Worm (Caenorhabditis elegans) whole organism, L1 larva: ENCODE results near the gene gur-5.

ENCODE experiments used
- F16B12.6 ChIP-seq: fragments of 150-350 bp; optimal IDR thresholded peaks from 2 replicates; lab custom pipeline; 2014; ENCODE audit warnings: missing biosample characterization, missing genetic modification characterization
- Y116A8C.19 ChIP-seq: sonication (generic microtip); optimal IDR thresholded peaks from 2 replicates; lab custom pipeline; 2016; ENCODE audit warnings: missing compliant biosample characterization, missing genetic modification characterization, borderline replicate concordance
- aha-1 ChIP-seq: fragments of 150-350 bp; optimal IDR thresholded peaks from 2 replicates; lab custom pipeline; 2014; ENCODE audit warnings: missing biosample characterization, missing genetic modification characterization
- blmp-1 ChIP-seq: fragments of 150-350 bp; optimal IDR thresholded peaks from 2 replicates; lab custom pipeline; 2014; ENCODE audit warnings: missing biosample characterization, missing genetic modification characterization
- ceh-63 ChIP-seq: fragments of 200-800 bp; sonication (Bioruptor generic); optimal IDR thresholded peaks from 2 replicates; lab custom pipeline; 2018; ENCODE audit warnings: mild to moderate bottlenecking, missing genetic modification characterization, missing compliant biosample characterization
- ceh-8 ChIP-seq: fragments of 200-800 bp; sonication (Bioruptor generic); optimal IDR thresholded peaks from 2 replicates; lab custom pipeline; 2018; ENCODE audit warnings: mild to moderate bottlenecking, missing genetic modification characterization, moderate library complexity, missing compliant biosample characterization
- ceh-82 ChIP-seq, 3 experiments: fragments of 150-350 bp in 1 of 3; sonication (generic microtip) in 2 of 3; optimal IDR thresholded peaks; 2 replicates each; lab custom pipeline; 2014 to 2017; ENCODE audit warnings: missing biosample characterization in 3 of 3, missing genetic modification characterization in 3 of 3
- dpl-1 ChIP-seq, 3 experiments: fragments of 150-350 bp in 2 of 3; sonication (generic microtip) in 1 of 3; optimal IDR thresholded peaks; 2 replicates each; lab custom pipeline; 2014 to 2017; ENCODE audit warnings: missing biosample characterization in 3 of 3, missing genetic modification characterization in 3 of 3, missing genetic modification reagents in 3 of 3
- dsc-1 ChIP-seq: sonication (generic microtip); optimal IDR thresholded peaks from 2 replicates; lab custom pipeline; 2016; ENCODE audit warnings: mild to moderate bottlenecking, missing genetic modification characterization, missing compliant biosample characterization
- efl-1 ChIP-seq, 4 experiments: fragments of 150-350 bp; optimal IDR thresholded peaks in 3 of 4; peaks in 1 of 4; 1 replicate in 1 of 4; 2 replicates in 3 of 4; lab custom pipeline; 2014; ENCODE audit warnings: missing biosample characterization in 2 of 4, missing genetic modification characterization in 2 of 4, missing genetic modification reagents in 2 of 4
- efl-3 ChIP-seq: fragments of 200-800 bp; sonication (Bioruptor generic); optimal IDR thresholded peaks from 2 replicates; lab custom pipeline; 2018; ENCODE audit warnings: mild to moderate bottlenecking, missing genetic modification characterization, missing compliant biosample characterization
- elt-2 ChIP-seq: sonication (generic microtip); optimal IDR thresholded peaks from 2 replicates; lab custom pipeline; 2016; ENCODE audit warnings: missing genetic modification characterization, mild to moderate bottlenecking, inconsistent platforms, missing compliant biosample characterization, missing genetic modification reagents
- elt-3 ChIP-seq, 6 experiments: fragments of 150-350 bp in 1 of 6; sonication (generic microtip); optimal IDR thresholded peaks; 2 replicates each; lab custom pipeline; 2017 to 2018; ENCODE audit warnings: missing biosample characterization in 6 of 6, missing genetic modification characterization in 6 of 6, inconsistent platforms in 1 of 6
- ets-5 ChIP-seq: fragments of 200-800 bp; sonication (Bioruptor generic); IDR thresholded peaks from 2 replicates; pipeline ENCODE4 v1.3.6; 2022; ENCODE audit warnings: missing genetic modification characterization, missing compliant biosample characterization
- fkh-4 ChIP-seq: sonication (generic microtip); optimal IDR thresholded peaks from 2 replicates; lab custom pipeline; 2016; ENCODE audit warnings: missing compliant biosample characterization, missing genetic modification characterization, borderline replicate concordance
- grh-1 ChIP-seq: fragments of 200-800 bp; sonication (Bioruptor generic); IDR thresholded peaks from 2 replicates; pipeline ENCODE4 v1.3.6; 2022; ENCODE audit warnings: missing genetic modification reagents, missing genetic modification characterization, missing compliant biosample characterization
- isw-1 ChIP-seq: fragments of 200-800 bp; sonication (Bioruptor generic); IDR thresholded peaks from 2 replicates; pipeline ENCODE4 v1.3.6; 2022; ENCODE audit warnings: missing genetic modification characterization, missing compliant biosample characterization
- lin-14 ChIP-seq: fragments of 200-800 bp; sonication (Bioruptor generic); optimal IDR thresholded peaks from 2 replicates; lab custom pipeline; 2018; ENCODE audit warnings: mild to moderate bottlenecking, missing genetic modification characterization, moderate library complexity, missing compliant biosample characterization
- lin-35 ChIP-seq, 2 experiments: fragments of 150-350 bp; optimal IDR thresholded peaks; 2 replicates each; lab custom pipeline; 2014; ENCODE audit warnings: missing biosample characterization in 2 of 2, missing genetic modification characterization in 2 of 2, missing genetic modification reagents in 2 of 2
- lin-39 ChIP-seq: fragments of 150-350 bp; optimal IDR thresholded peaks from 2 replicates; lab custom pipeline; 2014; ENCODE audit warnings: missing biosample characterization, missing genetic modification reagents, missing genetic modification characterization
- lsy-2 ChIP-seq, 2 experiments: fragments of 150-350 bp; optimal IDR thresholded peaks; 2 replicates each; lab custom pipeline; 2014; ENCODE audit warnings: missing biosample characterization in 2 of 2, missing genetic modification characterization in 2 of 2
- mdl-1 ChIP-seq, 2 experiments: fragments of 150-350 bp; optimal IDR thresholded peaks; 2 replicates each; lab custom pipeline; 2014 to 2017; ENCODE audit warnings: missing biosample characterization in 2 of 2, missing genetic modification characterization in 2 of 2, inconsistent platforms in 1 of 2
- mef-2 ChIP-seq: fragments of 150-350 bp; optimal IDR thresholded peaks from 2 replicates; lab custom pipeline; 2014; ENCODE audit warnings: missing biosample characterization, missing genetic modification characterization
- mep-1 ChIP-seq: fragments of 150-350 bp; optimal IDR thresholded peaks from 2 replicates; lab custom pipeline; 2014; ENCODE audit warnings: missing biosample characterization, missing genetic modification characterization
- nhr-19 ChIP-seq: fragments of 200-800 bp; sonication (Bioruptor generic); conservative IDR thresholded peaks from 2 replicates; pipeline ENCODE4 v1.3.6; 2022; ENCODE audit warnings: missing genetic modification characterization, missing compliant biosample characterization
- nhr-20 ChIP-seq: sonication (generic microtip); optimal IDR thresholded peaks from 2 replicates; lab custom pipeline; 2016; ENCODE audit warnings: mild to moderate bottlenecking, missing genetic modification characterization, missing compliant biosample characterization
- nhr-237 ChIP-seq: fragments of 150-350 bp; optimal IDR thresholded peaks from 2 replicates; lab custom pipeline; 2014; ENCODE audit warnings: missing biosample characterization, missing genetic modification characterization
- nhr-28 ChIP-seq: fragments of 150-350 bp; optimal IDR thresholded peaks from 2 replicates; lab custom pipeline; 2014; ENCODE audit warnings: missing biosample characterization, missing genetic modification characterization
- nhr-71 ChIP-seq: sonication (generic microtip); optimal IDR thresholded peaks from 2 replicates; lab custom pipeline; 2016; ENCODE audit warnings: mild to moderate bottlenecking, missing genetic modification characterization, moderate library complexity, missing compliant biosample characterization
- nhr-77 ChIP-seq: fragments of 150-350 bp; optimal IDR thresholded peaks from 2 replicates; lab custom pipeline; 2014; ENCODE audit warnings: missing biosample characterization, missing genetic modification characterization
- nhr-84 ChIP-seq: sonication (generic microtip); optimal IDR thresholded peaks from 2 replicates; lab custom pipeline; 2017; ENCODE audit warnings: missing biosample characterization, missing genetic modification characterization
- nhr-85 ChIP-seq: sonication (generic microtip); peaks from one replicate; lab custom pipeline; 2016; ENCODE audit warnings: missing genetic modification characterization, inconsistent platforms, missing compliant biosample characterization
- nhr-90 ChIP-seq: sonication (generic microtip); optimal IDR thresholded peaks from 2 replicates; lab custom pipeline; 2016; ENCODE audit warnings: mild to moderate bottlenecking, missing genetic modification characterization, missing compliant biosample characterization; ENCODE audit not compliant: poor library complexity
- pax-3 ChIP-seq: fragments of 200-800 bp; sonication (Bioruptor generic); optimal IDR thresholded peaks from 2 replicates; lab custom pipeline; 2018; ENCODE audit warnings: mild to moderate bottlenecking, missing genetic modification characterization, moderate library complexity, missing compliant biosample characterization
- snpc-4 ChIP-seq: fragments of 150-350 bp; optimal IDR thresholded peaks from 2 replicates; lab custom pipeline; 2014; ENCODE audit warnings: missing biosample characterization, missing genetic modification characterization
- snu-23 ChIP-seq: sonication (generic microtip); optimal IDR thresholded peaks from 2 replicates; lab custom pipeline; 2016; ENCODE audit warnings: missing genetic modification characterization, missing compliant biosample characterization
- sup-37 ChIP-seq: fragments of 200-800 bp; sonication (Bioruptor generic); optimal IDR thresholded peaks from 2 replicates; lab custom pipeline; 2018; ENCODE audit warnings: mild to moderate bottlenecking, missing genetic modification characterization, missing compliant biosample characterization
- swsn-7 ChIP-seq: sonication (generic microtip); optimal IDR thresholded peaks from 2 replicates; lab custom pipeline; 2016; ENCODE audit warnings: missing genetic modification characterization, missing compliant biosample characterization
- unc-30 ChIP-seq: sonication (generic microtip); optimal IDR thresholded peaks from 2 replicates; lab custom pipeline; 2017; ENCODE audit warnings: missing biosample characterization, missing genetic modification characterization
- vab-15 ChIP-seq: sonication (generic microtip); optimal IDR thresholded peaks from 2 replicates; lab custom pipeline; 2017; ENCODE audit warnings: missing genotype, mild to moderate bottlenecking, missing genetic modification characterization, missing compliant biosample characterization
- xbp-1 ChIP-seq: sonication (generic microtip); optimal IDR thresholded peaks from 2 replicates; lab custom pipeline; 2016; ENCODE audit warnings: missing genetic modification characterization, missing compliant biosample characterization
- zip-4 ChIP-seq: fragments of 200-800 bp; sonication (Bioruptor generic); optimal IDR thresholded peaks from 2 replicates; lab custom pipeline; 2018; ENCODE audit warnings: mild to moderate bottlenecking, missing genetic modification characterization, moderate library complexity, missing compliant biosample characterization

The gur-5 gene

ce11 chrII:5320205-5320951, 35.2 kb downstream of the gur-5 start:
- no peak for TF ChIP-seq ceh-63 (GFP tag; lab: Kevin White, UChicago)
- peak; percentile 32 for TF ChIP-seq blmp-1 (tag; lab: Kevin White, UChicago)
- no peak for TF ChIP-seq efl-3 (GFP tag; lab: Kevin White, UChicago)
- peak in 3 of 6 experiments; percentile 70 to 82 (median 75) for TF ChIP-seq elt-3 (tag; optimal IDR thresholded peaks at IDR 0.05; lab: Kevin White, UChicago)
- TF ChIP-seq efl-1 (optimal IDR thresholded peaks at IDR 0.05; lab: Kevin White, UChicago): peak; percentile 2 to 22
- TF ChIP-seq efl-1 (GFP tag; optimal IDR thresholded peaks at IDR 0.05 in 1 of 2; lab: Kevin White, UChicago): peak in 1 of 2 experiments; percentile 53
- peak; percentile 51 for TF ChIP-seq mep-1 (tag; lab: Kevin White, UChicago)
- no peak for TF ChIP-seq ets-5
- TF ChIP-seq nhr-28 (tag; lab: Kevin White, UChicago): no peak
- peak; percentile 70 for TF ChIP-seq lin-14 (GFP tag; lab: Kevin White, UChicago)
- peak in 1 of 3 experiments; percentile 23 for TF ChIP-seq dpl-1 (GFP tag; optimal IDR thresholded peaks at IDR 0.05; lab: Kevin White, UChicago)
- TF ChIP-seq mef-2: no peak
- TF ChIP-seq nhr-85 (tag; lab: Kevin White, UChicago): peak; percentile 91
- TF ChIP-seq snpc-4 (tag; lab: Kevin White, UChicago): peak; percentile 2
- no peak for TF ChIP-seq vab-15
- TF ChIP-seq ceh-8 (GFP tag; lab: Kevin White, UChicago): peak; percentile 4
- peak; percentile 58 for TF ChIP-seq elt-2 (tag; lab: Kevin White, UChicago)
- TF ChIP-seq nhr-19 (GFP tag; lab: Robert Waterston, UW): no peak
- no peak for TF ChIP-seq Y116A8C.19 (tag; lab: Kevin White, UChicago)
- no peak for TF ChIP-seq F16B12.6 (tag; lab: Kevin White, UChicago)
- TF ChIP-seq swsn-7 (tag; lab: Kevin White, UChicago): peak; percentile 7
- no peak for TF ChIP-seq lin-39 (tag; lab: Kevin White, UChicago)
- TF ChIP-seq lsy-2 (tag; optimal IDR thresholded peaks at IDR 0.05; lab: Kevin White, UChicago): peak in 1 of 2 experiments; percentile 44
- no peak for TF ChIP-seq sup-37 (GFP tag; lab: Kevin White, UChicago)
- no peak for TF ChIP-seq xbp-1 (tag; lab: Kevin White, UChicago)
- TF ChIP-seq lin-35 (GFP tag; optimal IDR thresholded peaks at IDR 0.05; lab: Kevin White, UChicago): peak in 1 of 2 experiments; percentile 57
- no peak for TF ChIP-seq mdl-1 (tag; optimal IDR thresholded peaks at IDR 0.05; lab: Kevin White, UChicago)
- no peak for TF ChIP-seq aha-1 (tag; lab: Kevin White, UChicago)
- no peak for TF ChIP-seq nhr-84 (tag; lab: Kevin White, UChicago)
- TF ChIP-seq nhr-71: peak; percentile 49
- TF ChIP-seq pax-3 (tag; lab: Kevin White, UChicago): no peak
- TF ChIP-seq dsc-1 (tag; lab: Kevin White, UChicago): peak; percentile 69
- peak; percentile 4 for TF ChIP-seq fkh-4
- TF ChIP-seq snu-23 (GFP tag; lab: Kevin White, UChicago): peak; percentile 63
- TF ChIP-seq nhr-237 (tag; lab: Kevin White, UChicago): peak; percentile 47
- peak; percentile 47 for TF ChIP-seq nhr-20 (tag; lab: Kevin White, UChicago)
- TF ChIP-seq isw-1 (GFP tag; lab: Robert Waterston, UW): no peak
- TF ChIP-seq unc-30: no peak
- TF ChIP-seq nhr-90: no peak
- peak; percentile 93 for TF ChIP-seq nhr-77 (tag; lab: Kevin White, UChicago)
- 0 out of 2 replicates have a peak, but pooled peaks have one; percentile 25 for TF ChIP-seq grh-1 (GFP tag; lab: Robert Waterston, UW)
- peak; percentile 32 for TF ChIP-seq zip-4 (GFP tag; lab: Kevin White, UChicago)
- peak in 1 of 3 experiments; percentile 1 for TF ChIP-seq ceh-82 (tag; optimal IDR thresholded peaks at IDR 0.05; lab: Kevin White, UChicago)
